Fruit fly (Drosophila melanogaster) whole organism, prepupa: Measurements from ENCODE around the gene CG44836.
A peak's percentile ranks its signal among the peaks of the same experiment; 100 is the strongest.

ENCODE experiments used
- Blimp-1 ChIP-seq: fragments of 200-800 bp; sonication (Bioruptor generic); optimal IDR thresholded peaks from 3 replicates; lab custom pipeline; 2017; ENCODE audit warnings: missing biosample characterization, missing genetic modification characterization, mild to moderate bottlenecking, moderate library complexity, missing genetic modification reagents
- CG10631 ChIP-seq: fragments of 200-800 bp; sonication (Bioruptor generic); optimal IDR thresholded peaks from 2 replicates; lab custom pipeline; 2016; ENCODE audit warnings: missing biosample characterization, missing genetic modification characterization
- CG11294 ChIP-seq: fragments of 200-800 bp; sonication (Bioruptor generic); IDR thresholded peaks from 2 replicates; pipeline ENCODE4 v1.3.6; 2022; ENCODE audit warnings: missing biosample characterization, missing genetic modification characterization
- CG11762 ChIP-seq: fragments of 200-800 bp; sonication (Bioruptor generic); optimal IDR thresholded peaks from 3 replicates; lab custom pipeline; 2016; ENCODE audit warnings: missing biosample characterization, missing genetic modification characterization; ENCODE audit not compliant: insufficient read depth
- CG15336 ChIP-seq: fragments of 200-800 bp; sonication (Bioruptor generic); IDR thresholded peaks from 2 replicates; pipeline ENCODE4 v1.3.6; 2022; ENCODE audit warnings: missing biosample characterization, missing genetic modification characterization
- CG1621 ChIP-seq: fragments of 200-800 bp; sonication (Bioruptor generic); optimal IDR thresholded peaks from 3 replicates; lab custom pipeline; 2018; ENCODE audit warnings: missing biosample characterization, mild to moderate bottlenecking, missing genetic modification characterization
- CG16779 ChIP-seq: fragments of 200-800 bp; sonication (Bioruptor generic); optimal IDR thresholded peaks from 3 replicates; lab custom pipeline; 2017; ENCODE audit warnings: missing biosample characterization, mild to moderate bottlenecking, missing genetic modification characterization
- CG31627 ChIP-seq: fragments of 200-800 bp; sonication (Bioruptor generic); optimal IDR thresholded peaks from 3 replicates; lab custom pipeline; 2016; ENCODE audit warnings: missing biosample characterization, missing genetic modification characterization
- CG34406 ChIP-seq: fragments of 200-800 bp; sonication (Bioruptor generic); optimal IDR thresholded peaks from 3 replicates; lab custom pipeline; 2016; ENCODE audit warnings: missing biosample characterization, missing genetic modification characterization
- CG3919 ChIP-seq: fragments of 200-800 bp; sonication (Bioruptor generic); optimal IDR thresholded peaks from 3 replicates; lab custom pipeline; 2016; ENCODE audit warnings: missing biosample characterization, missing genetic modification characterization
- CG4318 ChIP-seq: fragments of 200-800 bp; sonication (Bioruptor generic); optimal IDR thresholded peaks from 3 replicates; lab custom pipeline; 2017; ENCODE audit warnings: missing biosample characterization, mild to moderate bottlenecking, missing genetic modification characterization
- CG6276 ChIP-seq: fragments of 200-800 bp; sonication (Bioruptor generic); optimal IDR thresholded peaks from 2 replicates; lab custom pipeline; 2017; ENCODE audit warnings: missing biosample characterization, mild to moderate bottlenecking, missing genetic modification characterization
- CG6808 ChIP-seq: fragments of 200-800 bp; sonication (Bioruptor generic); optimal IDR thresholded peaks from 3 replicates; lab custom pipeline; 2017; ENCODE audit warnings: missing biosample characterization, missing genetic modification characterization, mild to moderate bottlenecking, moderate library complexity, missing genetic modification reagents
- CG7368 ChIP-seq: fragments of 200-800 bp; sonication (Bioruptor generic); optimal IDR thresholded peaks from 3 replicates; lab custom pipeline; 2016; ENCODE audit warnings: missing biosample characterization, missing genetic modification characterization
- CG8119 ChIP-seq: fragments of 200-800 bp; sonication (Bioruptor generic); IDR thresholded peaks from 3 replicates; pipeline ENCODE4 v1.3.6; 2022; ENCODE audit warnings: missing biosample characterization, missing genetic modification characterization
- CG8319 ChIP-seq: fragments of 200-800 bp; sonication (Bioruptor generic); optimal IDR thresholded peaks from 3 replicates; lab custom pipeline; 2016; ENCODE audit warnings: missing biosample characterization, missing genetic modification characterization
- Eip75B ChIP-seq: fragments of 200-800 bp; sonication (Bioruptor generic); optimal IDR thresholded peaks from 3 replicates; lab custom pipeline; 2016; ENCODE audit warnings: missing biosample characterization, missing genetic modification characterization
- Ets21C ChIP-seq: fragments of 200-800 bp; sonication (Bioruptor generic); optimal IDR thresholded peaks from 3 replicates; lab custom pipeline; 2016; ENCODE audit warnings: missing biosample characterization, missing genetic modification characterization
- Ets96B ChIP-seq: fragments of 200-800 bp; optimal IDR thresholded peaks from 2 replicates; lab custom pipeline; 2019; ENCODE audit warnings: missing biosample characterization, mild to moderate bottlenecking, missing genetic modification characterization, moderate library complexity
- Hr38 ChIP-seq: sonication (Bioruptor generic); optimal IDR thresholded peaks from 2 replicates; lab custom pipeline; 2016; ENCODE audit warnings: missing biosample characterization, missing genetic modification characterization
- Lpt ChIP-seq: fragments of 200-800 bp; sonication (Bioruptor generic); optimal IDR thresholded peaks from 3 replicates; lab custom pipeline; 2016; ENCODE audit warnings: missing biosample characterization, missing genetic modification characterization
- Met ChIP-seq: fragments of 200-800 bp; sonication (Bioruptor generic); optimal IDR thresholded peaks from 3 replicates; lab custom pipeline; 2016; ENCODE audit warnings: missing biosample characterization, missing genetic modification characterization
- OdsH ChIP-seq: fragments of 200-800 bp; sonication (Bioruptor generic); optimal IDR thresholded peaks from 3 replicates; lab custom pipeline; 2016; ENCODE audit warnings: missing biosample characterization, missing genetic modification characterization
- Sox102F ChIP-seq: fragments of 200-800 bp; sonication (Bioruptor generic); optimal IDR thresholded peaks from 2 replicates; lab custom pipeline; 2016; ENCODE audit warnings: missing biosample characterization, mild to moderate bottlenecking, missing genetic modification characterization
- Sox15 ChIP-seq: fragments of 200-800 bp; sonication (Bioruptor generic); optimal IDR thresholded peaks from 3 replicates; lab custom pipeline; 2016; ENCODE audit warnings: missing biosample characterization, missing genetic modification characterization
- achi ChIP-seq: fragments of 200-800 bp; sonication (Bioruptor generic); optimal IDR thresholded peaks from 3 replicates; lab custom pipeline; 2016; ENCODE audit warnings: missing biosample characterization, missing genetic modification characterization
- acj6 ChIP-seq: fragments of 200-800 bp; sonication (Bioruptor generic); optimal IDR thresholded peaks from 3 replicates; lab custom pipeline; 2016; ENCODE audit warnings: missing biosample characterization, missing genetic modification characterization
- eg ChIP-seq: fragments of 200-800 bp; sonication (Bioruptor generic); IDR thresholded peaks from 3 replicates; pipeline ENCODE4 v1.3.6; 2022; ENCODE audit warnings: missing biosample characterization, missing genetic modification characterization
- esn ChIP-seq: fragments of 200-800 bp; sonication (Bioruptor generic); optimal IDR thresholded peaks from 2 replicates; lab custom pipeline; 2016; ENCODE audit warnings: missing biosample characterization, mild to moderate bottlenecking, missing genetic modification characterization, moderate library complexity
- fd85E ChIP-seq: fragments of 200-800 bp; sonication (Bioruptor generic); optimal IDR thresholded peaks from 3 replicates; lab custom pipeline; 2016; ENCODE audit warnings: missing biosample characterization, missing genetic modification characterization
- fkh ChIP-seq: fragments of 200-800 bp; sonication (Bioruptor generic); optimal IDR thresholded peaks from 3 replicates; lab custom pipeline; 2017; ENCODE audit warnings: missing biosample characterization, mild to moderate bottlenecking, missing genetic modification characterization, moderate library complexity
- net ChIP-seq: fragments of 200-800 bp; sonication (Bioruptor generic); optimal IDR thresholded peaks from 3 replicates; lab custom pipeline; 2016; ENCODE audit warnings: missing biosample characterization, missing genetic modification characterization
- pdm3 ChIP-seq: fragments of 200-800 bp; sonication (Bioruptor generic); optimal IDR thresholded peaks from 3 replicates; lab custom pipeline; 2016; ENCODE audit warnings: missing biosample characterization, missing genetic modification characterization
- svp ChIP-seq: fragments of 200-800 bp; sonication (Bioruptor generic); peaks from one replicate; lab custom pipeline; 2016; ENCODE audit warnings: missing biosample characterization, missing genetic modification characterization
- vri ChIP-seq: fragments of 200-800 bp; sonication (Bioruptor generic); optimal IDR thresholded peaks from 3 replicates; lab custom pipeline; 2016; ENCODE audit warnings: missing biosample characterization, mild to moderate bottlenecking, missing genetic modification characterization

Gene CG44836

DNA sequence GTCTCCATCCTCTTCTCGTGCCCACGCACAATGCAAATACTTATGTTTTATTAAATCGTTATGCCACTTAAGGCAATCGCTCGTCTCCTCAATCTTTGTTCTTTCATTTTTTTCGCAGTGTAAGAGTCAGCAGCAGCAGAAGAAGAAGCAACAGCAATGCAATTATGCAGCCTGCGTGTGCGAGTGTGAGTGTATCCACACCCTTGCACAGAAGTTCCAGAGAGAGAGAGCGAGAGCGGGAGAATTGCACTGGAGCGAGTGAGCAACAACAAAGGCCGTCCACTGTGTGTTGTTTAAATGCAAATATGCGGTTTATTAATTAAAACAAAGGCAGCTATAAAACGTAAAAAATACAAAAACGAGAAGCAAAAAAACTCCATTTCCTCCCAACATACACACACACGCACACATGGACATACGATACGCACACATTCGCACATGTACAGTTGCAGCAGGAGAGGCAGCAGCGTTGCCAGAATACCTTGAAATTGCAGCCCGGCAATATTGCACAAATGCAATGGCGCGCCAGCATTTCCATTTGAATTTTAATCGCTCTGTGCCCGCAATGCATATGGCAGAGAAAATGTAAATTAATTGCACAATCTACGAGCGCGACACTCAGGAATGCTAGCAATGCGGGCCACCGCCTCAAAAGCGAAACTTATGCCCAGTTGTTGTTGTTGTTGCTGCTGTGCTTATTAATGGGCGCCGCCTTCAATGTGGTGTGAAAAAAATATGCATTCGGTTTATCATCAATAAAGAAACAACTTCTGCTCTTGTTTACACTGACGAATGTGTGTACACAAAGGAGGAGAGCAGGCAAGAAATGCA is 8.7 kb upstream of the CG44836 start (continued):
- TF ChIP-seq CG8319 (GFP tag; lab: Kevin White, UChicago): no peak
- peak; percentile 58; the same call in 1 of the 2 replicates for TF ChIP-seq CG11294 (GFP tag; lab: Robert Waterston, UW)
- peak; percentile 56 for TF ChIP-seq Eip75B
- peak; percentile 63 for TF ChIP-seq vri
- TF ChIP-seq CG31627 (GFP tag; lab: Kevin White, UChicago): peak; percentile 55
- TF ChIP-seq net: peak; percentile 67
- peak; percentile 54 for TF ChIP-seq CG7368 (GFP tag; lab: Kevin White, UChicago)
- TF ChIP-seq CG15336 (GFP tag; lab: Robert Waterston, UW): peak; percentile 40
- TF ChIP-seq CG3919 (GFP tag; lab: Kevin White, UChicago): peak; percentile 46
- peak; percentile 78 for TF ChIP-seq Sox102F (GFP tag; lab: Kevin White, UChicago)
- TF ChIP-seq Blimp-1 (GFP tag; lab: Kevin White, UChicago): peak; percentile 37
- TF ChIP-seq CG34406 (GFP tag; lab: Kevin White, UChicago): peak; percentile 41
- no peak for TF ChIP-seq Hr38 (GFP tag; lab: Kevin White, UChicago)
- TF ChIP-seq CG6276 (GFP tag; lab: Kevin White, UChicago): peak; percentile 58
- TF ChIP-seq Ets96B (tag; lab: Kevin White, UChicago): peak; percentile 49
- TF ChIP-seq Sox15 (GFP tag; lab: Kevin White, UChicago): peak; percentile 24
- TF ChIP-seq CG8119 (GFP tag; lab: Robert Waterston, UW): peak; percentile 77
- TF ChIP-seq esn (GFP tag; lab: Kevin White, UChicago): peak; percentile 59
- peak; percentile 68 for TF ChIP-seq fkh (GFP tag; lab: Kevin White, UChicago)
- TF ChIP-seq CG1621 (tag; lab: Kevin White, UChicago): peak; percentile 37
- TF ChIP-seq Met (GFP tag; lab: Kevin White, UChicago): peak; percentile 64
- no peak for TF ChIP-seq svp (GFP tag; lab: Kevin White, UChicago)
- TF ChIP-seq fd85E (GFP tag; lab: Kevin White, UChicago): no peak
- TF ChIP-seq CG6808 (GFP tag; lab: Kevin White, UChicago): peak; percentile 61
- peak; percentile 8 for TF ChIP-seq achi (GFP tag; lab: Kevin White, UChicago)
- peak; percentile 72 for TF ChIP-seq Lpt
- TF ChIP-seq CG4318 (GFP tag; lab: Kevin White, UChicago): no peak
- TF ChIP-seq acj6: peak; percentile 58
- TF ChIP-seq eg: peak; percentile 65; the same call in 2 of the 3 replicates
- TF ChIP-seq CG11762 (GFP tag; lab: Kevin White, UChicago): peak; percentile 6
- peak; percentile 46 for TF ChIP-seq CG16779 (tag; lab: Kevin White, UChicago)
- peak; percentile 58 for TF ChIP-seq OdsH (GFP tag; lab: Kevin White, UChicago)

DNA sequence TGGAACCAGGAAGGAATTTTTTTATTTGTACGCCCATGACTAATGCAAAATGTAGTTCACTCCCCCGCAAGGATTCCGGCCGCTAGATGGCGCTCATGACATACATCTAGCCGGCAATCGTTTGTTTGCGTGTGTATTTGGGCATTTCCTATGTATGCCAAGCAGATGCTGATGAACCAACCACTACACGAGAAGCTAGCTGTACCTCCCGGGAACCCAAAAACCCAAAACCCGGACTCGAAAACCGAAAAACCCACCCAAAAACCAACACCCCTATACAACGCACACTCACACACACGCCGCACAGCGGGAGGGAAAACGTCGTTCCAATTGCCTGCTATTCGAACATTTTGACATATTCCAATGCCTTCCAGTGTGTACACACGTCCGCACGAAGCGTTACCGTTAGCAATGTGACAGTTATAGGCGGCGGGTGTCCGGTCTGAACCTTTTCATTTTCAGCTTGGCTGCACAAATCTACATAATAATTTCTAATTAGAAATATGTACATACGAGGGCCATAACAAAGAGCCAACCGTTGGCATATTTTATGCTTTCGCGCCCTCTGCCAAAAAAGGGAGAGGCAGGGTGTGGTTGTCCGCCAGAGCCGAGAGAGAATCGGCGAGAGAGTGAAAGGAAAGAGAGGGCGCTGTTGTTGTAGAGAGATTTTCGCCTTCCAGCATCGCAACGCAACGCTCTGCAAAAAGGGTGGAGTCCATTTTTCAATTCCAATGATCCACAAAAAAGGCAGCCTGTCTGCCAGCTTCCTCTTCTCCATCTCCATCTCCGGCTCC is 7.9 kb upstream of the CG44836 start:
- no peak for TF ChIP-seq pdm3 (GFP tag; lab: Kevin White, UChicago)
- TF ChIP-seq CG10631 (GFP tag; lab: Kevin White, UChicago): peak; percentile 40
- TF ChIP-seq svp (GFP tag; lab: Kevin White, UChicago): peak; percentile 75
- TF ChIP-seq, all 60 proteins: peak for 2

DNA sequence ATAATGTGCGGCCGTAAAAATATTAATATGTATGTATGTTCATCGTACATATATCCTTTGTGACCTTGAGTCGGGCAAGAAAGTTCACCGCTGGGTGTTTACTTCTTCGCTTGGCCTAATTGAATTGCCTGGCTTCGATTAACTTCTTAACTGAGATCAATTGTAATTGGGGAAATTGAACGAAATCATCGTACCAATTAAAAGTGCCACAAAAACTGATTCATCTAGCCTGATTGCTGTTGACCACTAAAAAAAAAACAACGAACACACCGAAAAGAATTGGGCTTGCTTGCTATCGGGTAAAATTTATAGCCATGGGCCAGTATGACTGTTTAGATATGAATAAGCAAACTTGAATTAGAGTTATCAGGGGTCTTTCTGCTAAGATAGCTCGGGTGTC is 2.2 kb upstream of the CG44836 start:
- TF ChIP-seq svp (GFP tag; lab: Kevin White, UChicago): peak; percentile 60
- no peak for TF ChIP-seq Blimp-1 (GFP tag; lab: Kevin White, UChicago)
- TF ChIP-seq Ets21C: no peak
